Fruit fly (Drosophila melanogaster) whole organism, embryonic: Measurements from ENCODE around the gene Fbw5.

ENCODE experiments used
- Bdp1 ChIP-seq: fragments of 200-800 bp; sonication (Bioruptor generic); optimal IDR thresholded peaks from 3 replicates; lab custom pipeline; 2016; ENCODE audit warnings: missing biosample characterization, missing genetic modification characterization
- BtbVII ChIP-seq: fragments of 200-800 bp; sonication (Bioruptor generic); optimal IDR thresholded peaks from 3 replicates; lab custom pipeline; 2017; ENCODE audit warnings: missing biosample characterization, mild to moderate bottlenecking, missing genetic modification characterization
- CG10209 ChIP-seq: fragments of 200-800 bp; sonication (Bioruptor generic); optimal IDR thresholded peaks from 3 replicates; lab custom pipeline; 2017; ENCODE audit warnings: missing biosample characterization, mild to moderate bottlenecking, missing genetic modification characterization, missing genetic modification reagents
- CG10565 ChIP-seq: fragments of 200-800 bp; sonication (Bioruptor generic); optimal IDR thresholded peaks from 3 replicates; lab custom pipeline; 2016; ENCODE audit warnings: missing biosample characterization, mild to moderate bottlenecking, missing genetic modification characterization
- CG10979 ChIP-seq: fragments of 200-800 bp; sonication (Bioruptor generic); optimal IDR thresholded peaks from 2 replicates; lab custom pipeline; 2018; ENCODE audit warnings: missing biosample characterization, mild to moderate bottlenecking, missing genetic modification characterization, moderate library complexity
- CG12236 ChIP-seq: fragments of 200-800 bp; sonication (Bioruptor generic); optimal IDR thresholded peaks from 2 replicates; lab custom pipeline; 2016; ENCODE audit warnings: missing biosample characterization, missing genetic modification characterization
- CG14050 ChIP-seq: fragments of 200-800 bp; sonication (Bioruptor generic); IDR thresholded peaks from 3 replicates; pipeline ENCODE4 v1.3.6; 2022; ENCODE audit warnings: missing biosample characterization, missing genetic modification characterization
- CG17186 ChIP-seq: fragments of 200-800 bp; sonication (Bioruptor generic); optimal IDR thresholded peaks from 3 replicates; lab custom pipeline; 2017; ENCODE audit warnings: missing biosample characterization, missing genetic modification reagents, missing genetic modification characterization
- CG2875 ChIP-seq: fragments of 200-800 bp; sonication (Bioruptor generic); optimal IDR thresholded peaks from 2 replicates; lab custom pipeline; 2017; ENCODE audit warnings: missing biosample characterization, mild to moderate bottlenecking, missing genetic modification characterization, missing genetic modification reagents
- CG3065 ChIP-seq: fragments of 200-800 bp; sonication (Bioruptor generic); optimal IDR thresholded peaks from 2 replicates; lab custom pipeline; 2016; ENCODE audit warnings: missing biosample characterization, missing genetic modification characterization
- CG4404 ChIP-seq: fragments of 200-800 bp; sonication (Bioruptor generic); IDR thresholded peaks from 2 replicates; pipeline ENCODE4 v1.3.6; 2022; ENCODE audit warnings: missing biosample characterization, missing genetic modification characterization
- CG6654 ChIP-seq: fragments of 200-800 bp; sonication (Bioruptor generic); optimal IDR thresholded peaks from 2 replicates; lab custom pipeline; 2017; ENCODE audit warnings: missing biosample characterization, mild to moderate bottlenecking, missing genetic modification characterization
- CG7745 ChIP-seq: fragments of 200-800 bp; sonication (Bioruptor generic); optimal IDR thresholded peaks from 2 replicates; lab custom pipeline; 2018; ENCODE audit warnings: missing biosample characterization, mild to moderate bottlenecking, missing genetic modification characterization, moderate library complexity
- CG7786 ChIP-seq: fragments of 200-800 bp; sonication (Bioruptor generic); optimal IDR thresholded peaks from 2 replicates; lab custom pipeline; 2016; ENCODE audit warnings: missing biosample characterization, missing genetic modification characterization
- CG8290 ChIP-seq, 3 experiments: fragments of 200-800 bp; sonication (Bioruptor generic); optimal IDR thresholded peaks; 2 replicates each; lab custom pipeline; 2016 to 2019; ENCODE audit warnings: missing biosample characterization in 3 of 3, missing genetic modification characterization in 3 of 3, mild to moderate bottlenecking in 2 of 3, moderate library complexity in 1 of 3
- CG9932 ChIP-seq: fragments of 200-800 bp; sonication (Bioruptor generic); IDR thresholded peaks from 2 replicates; pipeline ENCODE4 v1.3.6; 2022; ENCODE audit warnings: missing biosample characterization, missing genetic modification characterization
- CkIIα-i1 ChIP-seq: fragments of 200-800 bp; sonication (Bioruptor generic); IDR thresholded peaks from 2 replicates; pipeline ENCODE4 v1.3.6; 2022; ENCODE audit warnings: missing biosample characterization, missing genetic modification characterization
- Dref ChIP-seq: fragments of 200-800 bp; sonication (Bioruptor generic); IDR thresholded peaks from 2 replicates; pipeline ENCODE4 v1.3.6; 2022; ENCODE audit warnings: missing biosample characterization, missing genetic modification characterization
- Gug ChIP-seq: fragments of 200-800 bp; sonication (Bioruptor generic); IDR thresholded peaks from 4 replicates; pipeline ENCODE4 v1.3.6; 2022; ENCODE audit warnings: missing biosample characterization, missing genetic modification characterization
- HLH4C ChIP-seq: fragments of 200-800 bp; sonication (Bioruptor generic); IDR thresholded peaks from 3 replicates; pipeline ENCODE4 v1.3.6; 2022; ENCODE audit warnings: missing biosample characterization, missing genetic modification characterization; ENCODE audit not compliant: partially characterized antibody
- HLH54F ChIP-seq: fragments of 200-800 bp; sonication (Bioruptor generic); optimal IDR thresholded peaks from 3 replicates; lab custom pipeline; 2016; ENCODE audit warnings: missing biosample characterization, missing genetic modification characterization
- Hsf ChIP-seq: fragments of 200-800 bp; sonication (Bioruptor generic); optimal IDR thresholded peaks from 3 replicates; lab custom pipeline; 2016; ENCODE audit warnings: missing biosample characterization, missing genetic modification characterization
- Jarid2 ChIP-seq: fragments of 200-800 bp; sonication (Bioruptor generic); optimal IDR thresholded peaks from 3 replicates; lab custom pipeline; 2017; ENCODE audit warnings: mild to moderate bottlenecking, missing biosample characterization, missing genetic modification reagents, missing genetic modification characterization
- Lpt ChIP-seq: fragments of >200 bp; optimal IDR thresholded peaks from 2 replicates; lab custom pipeline; 2018; ENCODE audit warnings: missing biosample characterization, missing genetic modification characterization
- Meics ChIP-seq: fragments of 200-800 bp; sonication (Bioruptor generic); optimal IDR thresholded peaks from 2 replicates; lab custom pipeline; 2017; ENCODE audit warnings: missing biosample characterization, mild to moderate bottlenecking, missing genetic modification characterization
- Neu2 ChIP-seq: fragments of 200-800 bp; sonication (Bioruptor generic); optimal IDR thresholded peaks from 3 replicates; lab custom pipeline; 2016; ENCODE audit warnings: missing biosample characterization, missing genetic modification characterization, borderline replicate concordance
- NfI ChIP-seq: fragments of 200-800 bp; sonication (Bioruptor generic); optimal IDR thresholded peaks from 3 replicates; lab custom pipeline; 2018; ENCODE audit warnings: missing biosample characterization, mild to moderate bottlenecking, missing genetic modification characterization, moderate library complexity
- Opbp ChIP-seq: fragments of 200-800 bp; sonication (Bioruptor generic); IDR thresholded peaks from 3 replicates; pipeline ENCODE4 v1.3.6; 2022; ENCODE audit warnings: missing biosample characterization, missing genetic modification characterization; ENCODE audit not compliant: partially characterized antibody
- Pdp1 ChIP-seq, 2 experiments: fragments of 200-800 bp; sonication (Bioruptor generic); optimal IDR thresholded peaks; 3 replicates each; lab custom pipeline; 2016; ENCODE audit warnings: missing biosample characterization in 2 of 2, missing genetic modification characterization in 2 of 2, mild to moderate bottlenecking in 1 of 2, moderate library complexity in 1 of 2
- Rx ChIP-seq: fragments of 200-800 bp; sonication (Bioruptor generic); IDR thresholded peaks from 2 replicates; pipeline ENCODE4 v1.3.6; 2022; ENCODE audit warnings: missing biosample characterization, missing genetic modification characterization
- Six4 ChIP-seq: fragments of 200-800 bp; sonication (Bioruptor generic); optimal IDR thresholded peaks from 2 replicates; lab custom pipeline; 2016; ENCODE audit warnings: missing biosample characterization, missing genetic modification characterization
- TFAM ChIP-seq: fragments of 200-800 bp; sonication (Bioruptor generic); optimal IDR thresholded peaks from 2 replicates; lab custom pipeline; 2017; ENCODE audit warnings: missing biosample characterization, missing genetic modification characterization, inconsistent platforms
- Trl ChIP-seq, 3 experiments: fragments of >200 bp in 2 of 3; fragments of 200-800 bp in 1 of 3; sonication (Bioruptor generic) in 1 of 3; optimal IDR thresholded peaks; 2 replicates in 1 of 3; 3 replicates in 2 of 3; lab custom pipeline; 2016 to 2017; ENCODE audit warnings: missing biosample characterization in 1 of 3, missing genetic modification characterization in 1 of 3
- cg ChIP-seq: fragments of 200-800 bp; sonication (Bioruptor generic); optimal IDR thresholded peaks from 3 replicates; lab custom pipeline; 2019; ENCODE audit warnings: missing biosample characterization, mild to moderate bottlenecking, missing genetic modification characterization, moderate library complexity
- chif ChIP-seq, 2 experiments: fragments of 200-800 bp; sonication (Bioruptor generic); optimal IDR thresholded peaks; 3 replicates each; lab custom pipeline; 2016; ENCODE audit warnings: missing biosample characterization in 2 of 2, missing genetic modification characterization in 2 of 2
- chm ChIP-seq: fragments of 200-800 bp; sonication (Bioruptor generic); IDR thresholded peaks from 2 replicates; pipeline ENCODE4 v1.3.6; 2022; ENCODE audit warnings: missing biosample characterization, missing genetic modification characterization
- emc ChIP-seq: fragments of 200-800 bp; sonication (Bioruptor generic); optimal IDR thresholded peaks from 2 replicates; lab custom pipeline; 2016; ENCODE audit warnings: missing biosample characterization, missing genetic modification characterization
- exex ChIP-seq: fragments of 200-800 bp; sonication (Bioruptor generic); optimal IDR thresholded peaks from 4 replicates; lab custom pipeline; 2018; ENCODE audit warnings: missing biosample characterization, mild to moderate bottlenecking, missing genetic modification characterization, moderate library complexity
- ftz-f1 ChIP-seq: fragments of 200-800 bp; sonication (Bioruptor generic); optimal IDR thresholded peaks from 2 replicates; lab custom pipeline; 2016; ENCODE audit warnings: missing biosample characterization, missing genetic modification characterization
- grau ChIP-seq: fragments of 200-800 bp; optimal IDR thresholded peaks from 3 replicates; lab custom pipeline; 2019; ENCODE audit warnings: missing biosample characterization, mild to moderate bottlenecking, missing genetic modification characterization, moderate library complexity
- ind ChIP-seq: fragments of 200-800 bp; sonication (Bioruptor generic); optimal IDR thresholded peaks from 3 replicates; lab custom pipeline; 2016; ENCODE audit warnings: missing biosample characterization, missing genetic modification characterization
- mam ChIP-seq: fragments of 200-800 bp; sonication (Bioruptor generic); optimal IDR thresholded peaks from 3 replicates; lab custom pipeline; 2016; ENCODE audit warnings: missing biosample characterization, missing genetic modification characterization
- nerfin-1 ChIP-seq: fragments of 200-800 bp; sonication (Bioruptor generic); optimal IDR thresholded peaks from 3 replicates; lab custom pipeline; 2019; ENCODE audit warnings: missing biosample characterization, mild to moderate bottlenecking, missing genetic modification characterization, moderate library complexity
- nerfin-2 ChIP-seq: fragments of 200-800 bp; sonication (Bioruptor generic); IDR thresholded peaks from 2 replicates; pipeline ENCODE4 v1.3.6; 2022; ENCODE audit warnings: missing biosample characterization, missing genetic modification characterization; ENCODE audit not compliant: partially characterized antibody
- pros ChIP-seq: fragments of 200-800 bp; sonication (Bioruptor generic); optimal IDR thresholded peaks from 3 replicates; lab custom pipeline; 2019; ENCODE audit warnings: missing biosample characterization, mild to moderate bottlenecking, missing genetic modification characterization, moderate library complexity
- sens-2 ChIP-seq: fragments of 200-800 bp; sonication (Bioruptor generic); IDR thresholded peaks from 2 replicates; pipeline ENCODE4 v1.3.6; 2022; ENCODE audit warnings: missing biosample characterization, missing genetic modification characterization
- slou ChIP-seq: fragments of 200-800 bp; sonication (Bioruptor generic); optimal IDR thresholded peaks from 3 replicates; lab custom pipeline; 2016; ENCODE audit warnings: missing biosample characterization, missing genetic modification characterization
- tin ChIP-seq: fragments of 200-800 bp; sonication (Bioruptor generic); optimal IDR thresholded peaks from 3 replicates; lab custom pipeline; 2016; ENCODE audit warnings: missing biosample characterization, missing genetic modification characterization
- unc-4 ChIP-seq: fragments of 200-800 bp; sonication (Bioruptor generic); IDR thresholded peaks from 2 replicates; pipeline ENCODE4 v1.3.6; 2022; ENCODE audit warnings: missing biosample characterization, missing genetic modification characterization; ENCODE audit not compliant: partially characterized antibody

Fbw5 gene

DNA sequence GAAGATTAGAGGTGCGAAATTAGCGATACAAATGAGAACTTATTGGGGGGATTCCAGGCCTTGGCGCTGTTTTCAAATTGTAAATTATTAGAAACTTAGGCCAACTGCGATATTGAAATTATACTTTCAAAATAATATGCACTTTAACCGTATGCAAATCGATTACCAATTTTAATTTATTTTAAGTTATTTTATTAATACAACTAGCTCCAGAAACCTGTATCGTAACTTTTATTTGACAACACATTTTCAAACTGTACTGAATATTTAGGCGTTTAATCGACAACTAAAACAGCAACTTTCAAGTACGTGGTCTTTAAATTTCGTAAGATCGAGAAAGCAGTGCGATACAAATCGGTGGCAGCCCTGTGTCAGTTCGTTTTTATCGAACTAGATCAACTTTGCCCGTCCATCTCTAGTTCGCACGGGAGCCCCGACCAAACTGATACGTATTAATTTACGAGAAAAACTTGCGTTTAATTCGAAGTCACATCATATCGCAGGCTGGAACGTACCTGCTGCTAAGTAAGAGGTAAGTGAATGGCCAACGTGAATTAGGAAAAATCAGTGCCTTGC is 5.0 kb upstream of the Fbw5 start, which contains the start of the genes CG9154 and Kr-h2 (continued):
- no peak for TF ChIP-seq tin
- TF ChIP-seq HLH4C (GFP tag; lab: Robert Waterston, UW): peak; percentile 81
- no peak for TF ChIP-seq CG10979 (tag; lab: Kevin White, UChicago)
- no peak for TF ChIP-seq CG4404 (GFP tag; lab: Robert Waterston, UW)
- no peak for TF ChIP-seq CkIIα-i1
- peak; percentile 56 for TF ChIP-seq NfI (GFP tag; lab: Kevin White, UChicago)
- TF ChIP-seq grau (tag; lab: Kevin White, UChicago): peak; percentile 55
- TF ChIP-seq chm (GFP tag; lab: Robert Waterston, UW): no peak
- peak; percentile 15 for TF ChIP-seq HLH54F (GFP tag; lab: Kevin White, UChicago)
- no peak for TF ChIP-seq BtbVII
- TF ChIP-seq CG12236 (GFP tag; lab: Kevin White, UChicago): no peak
- no peak for TF ChIP-seq Bdp1 (GFP tag; lab: Kevin White, UChicago)
- no peak for TF ChIP-seq sens-2
- TF ChIP-seq ind (GFP tag; lab: Kevin White, UChicago): no peak
- TF ChIP-seq Meics: peak; percentile 32
- no peak for TF ChIP-seq pros
- TF ChIP-seq Rx (GFP tag; lab: Robert Waterston, UW): no peak
- TF ChIP-seq nerfin-2 (GFP tag; lab: Robert Waterston, UW): peak; percentile 68
- TF ChIP-seq CG10209: no peak
- TF ChIP-seq mam (GFP tag; lab: Kevin White, UChicago): peak; percentile 8
- TF ChIP-seq Opbp (GFP tag; lab: Robert Waterston, UW): peak; percentile 77
- no peak for TF ChIP-seq cg
- TF ChIP-seq Six4 (GFP tag; lab: Kevin White, UChicago): no peak
- no peak for TF ChIP-seq Lpt (GFP tag; lab: Kevin White, UChicago)
- TF ChIP-seq Pdp1 (GFP tag; optimal IDR thresholded peaks at IDR 0.05; lab: Kevin White, UChicago): peak in 1 of 2 experiments; percentile 18
- TF ChIP-seq Dref (GFP tag; lab: Robert Waterston, UW): peak; percentile 96
- no peak for TF ChIP-seq emc (GFP tag; lab: Kevin White, UChicago)
- no peak; the same call in 2 of the 3 replicates for TF ChIP-seq CG14050
- no peak for TF ChIP-seq CG7745 (tag; lab: Kevin White, UChicago)
- TF ChIP-seq Hsf (GFP tag; lab: Kevin White, UChicago): peak; percentile 32
- TF ChIP-seq Gug: no peak
- TF ChIP-seq CG3065 (GFP tag; lab: Kevin White, UChicago): no peak
- TF ChIP-seq chif (GFP tag; optimal IDR thresholded peaks at IDR 0.05; lab: Kevin White, UChicago): no peak
- TF ChIP-seq Trl (optimal IDR thresholded peaks at IDR 0.05; lab: Kevin White, UChicago): no peak
- no peak for TF ChIP-seq Trl (GFP tag; optimal IDR thresholded peaks at IDR 0.05; lab: Kevin White, UChicago)
- peak; percentile 42 for TF ChIP-seq CG17186 (GFP tag; lab: Kevin White, UChicago)
- peak; percentile 28 for TF ChIP-seq exex
- no peak for TF ChIP-seq ftz-f1 (GFP tag; lab: Kevin White, UChicago)
- peak; percentile 14 for TF ChIP-seq Jarid2 (GFP tag; lab: Kevin White, UChicago)
- TF ChIP-seq CG6654 (GFP tag; lab: Kevin White, UChicago): no peak
- TF ChIP-seq unc-4 (GFP tag; lab: Robert Waterston, UW): peak; percentile 61
- no peak for TF ChIP-seq CG7786 (GFP tag; lab: Kevin White, UChicago)
- no peak for TF ChIP-seq slou (GFP tag; lab: Kevin White, UChicago)
- no peak for TF ChIP-seq nerfin-1 (tag; lab: Kevin White, UChicago)
- TF ChIP-seq CG8290 (GFP tag; optimal IDR thresholded peaks at IDR 0.05; lab: Kevin White, UChicago): no peak
- peak in 1 of 2 experiments; percentile 48 for TF ChIP-seq CG8290 (tag; optimal IDR thresholded peaks at IDR 0.05; lab: Kevin White, UChicago)
- TF ChIP-seq CG10565 (GFP tag; lab: Kevin White, UChicago): no peak
- no peak for TF ChIP-seq CG2875 (GFP tag; lab: Kevin White, UChicago)
- TF ChIP-seq TFAM (GFP tag; lab: Kevin White, UChicago): no peak
- no peak for TF ChIP-seq Neu2 (GFP tag; lab: Kevin White, UChicago)
- peak; percentile 60 for TF ChIP-seq CG9932 (GFP tag; lab: Robert Waterston, UW)
